Worm (Caenorhabditis elegans): Measurements from ENCODE around the gene del-2.

Gene del-2

DNA sequence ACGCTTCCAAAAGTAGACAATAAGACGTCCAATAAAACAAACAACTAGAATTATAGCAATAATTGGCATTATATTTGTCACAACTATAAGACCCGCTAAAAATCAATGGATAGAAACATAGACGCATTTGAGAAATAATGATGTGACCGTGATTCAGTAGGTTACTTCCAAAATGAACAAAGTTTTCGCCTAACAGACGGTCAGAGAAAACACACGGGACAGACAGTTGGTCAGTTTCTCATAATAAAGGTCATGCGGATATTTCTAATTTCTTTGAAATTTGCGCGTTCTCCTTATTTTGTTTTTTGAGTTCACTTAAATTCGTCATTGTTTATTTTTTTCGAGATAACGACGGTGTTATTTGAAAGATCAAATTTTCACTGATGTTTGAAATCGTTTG lies 10.2 kb downstream of the del-2 start:
- no peak for TF ChIP-seq nhr-28 (tag; optimal IDR thresholded peaks at IDR 0.05)
- no peak for TF ChIP-seq drap-1 (GFP tag; optimal IDR thresholded peaks at IDR 0.05)
- TF ChIP-seq unc-39 (tag; optimal IDR thresholded peaks at IDR 0.05): no peak
- TF ChIP-seq sem-2 (GFP tag; optimal IDR thresholded peaks at IDR 0.05): no peak
- TF ChIP-seq ztf-11 (tag; optimal IDR thresholded peaks at IDR 0.05): no peak
- TF ChIP-seq nhr-2 (tag; optimal IDR thresholded peaks at IDR 0.05): no peak
- TF ChIP-seq ceh-39 (tag; optimal IDR thresholded peaks at IDR 0.05): no peak
- no peak for TF ChIP-seq cnd-1 (tag; optimal IDR thresholded peaks at IDR 0.05)
- TF ChIP-seq lin-32 (GFP tag; optimal IDR thresholded peaks at IDR 0.05): no peak
- TF ChIP-seq unc-120 (tag; optimal IDR thresholded peaks at IDR 0.05; ENCODE audit: poor library complexity, severe bottlenecking): no peak
- TF ChIP-seq ceh-83 (GFP tag; optimal IDR thresholded peaks at IDR 0.05): no peak
- no peak for TF ChIP-seq elt-1 (tag; optimal IDR thresholded peaks at IDR 0.05; ENCODE audit: borderline replicate concordance, insufficient read depth)
- TF ChIP-seq snpc-4 (tag; optimal IDR thresholded peaks at IDR 0.05): no peak
- no peak for TF ChIP-seq mep-1 (tag; optimal IDR thresholded peaks at IDR 0.05)
- no peak for TF ChIP-seq tbx-8 (GFP tag; optimal IDR thresholded peaks at IDR 0.05)
- no peak for TF ChIP-seq M03D4.4 (tag; optimal IDR thresholded peaks at IDR 0.05)

ce11 chrIV:9627033-9627432 lies 14.8 kb downstream of the del-2 start:
- TF ChIP-seq nhr-12 (tag; optimal IDR thresholded peaks at IDR 0.05) (no peak), zip-8 (tag; optimal IDR thresholded peaks at IDR 0.05) (no peak), elt-1 (tag; optimal IDR thresholded peaks at IDR 0.05; ENCODE audit: borderline replicate concordance, insufficient read depth) (no peak), elt-3 (tag; optimal IDR thresholded peaks at IDR 0.05) (no peak), nhr-2 (tag; optimal IDR thresholded peaks at IDR 0.05) (no peak), nhr-28 (tag; optimal IDR thresholded peaks at IDR 0.05) (no peak), mab-5 (tag; optimal IDR thresholded peaks at IDR 0.05) (no peak), cnd-1 (tag; optimal IDR thresholded peaks at IDR 0.05) (no peak), M03D4.4 (tag; optimal IDR thresholded peaks at IDR 0.05) (no peak), bed-3 (GFP tag; optimal IDR thresholded peaks at IDR 0.05) (no peak), ces-1 (GFP tag; optimal IDR thresholded peaks at IDR 0.05) (no peak), pha-4 (tag; optimal IDR thresholded peaks at IDR 0.05) (no peak), ceh-43 (GFP tag; optimal IDR thresholded peaks at IDR 0.05) (no peak), lsy-2 (tag; optimal IDR thresholded peaks at IDR 0.05) (no peak), lin-13 (tag; optimal IDR thresholded peaks at IDR 0.05) (no peak)

DNA sequence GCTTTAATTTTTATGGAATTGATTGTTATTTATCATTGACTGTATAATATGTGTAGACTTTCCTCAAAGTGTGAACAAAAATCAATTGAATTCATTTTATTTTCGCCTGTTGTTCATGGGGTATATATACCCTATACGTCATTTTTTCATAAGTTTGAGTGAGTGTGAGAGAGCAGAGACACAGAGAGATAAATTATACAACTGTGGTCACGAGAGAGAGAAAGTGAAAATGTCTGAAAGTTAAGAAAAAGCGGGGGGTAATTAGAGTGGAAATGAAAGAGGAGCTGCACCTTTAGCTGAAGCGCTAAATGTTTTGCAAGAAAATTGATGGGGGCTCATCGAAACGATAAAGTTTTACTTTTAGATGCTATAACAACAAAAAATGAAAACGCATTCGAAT lies 16.0 kb downstream of the del-2 start:
- no peak for TF ChIP-seq ham-2 (GFP tag; optimal IDR thresholded peaks at IDR 0.05)
- no peak for TF ChIP-seq bed-3 (GFP tag; optimal IDR thresholded peaks at IDR 0.05)
- no peak for TF ChIP-seq nhr-12 (tag; optimal IDR thresholded peaks at IDR 0.05)

- TF ChIP-seq mab-5 (tag; optimal IDR thresholded peaks at IDR 0.05) (no peak), sem-2 (GFP tag; optimal IDR thresholded peaks at IDR 0.05) (no peak), drap-1 (GFP tag; optimal IDR thresholded peaks at IDR 0.05) (no peak), blmp-1 (tag; optimal IDR thresholded peaks at IDR 0.05) (no peak), cnd-1 (tag; optimal IDR thresholded peaks at IDR 0.05) (no peak), sptf-1 (tag; optimal IDR thresholded peaks at IDR 0.05) (no peak), pha-4 (tag; optimal IDR thresholded peaks at IDR 0.05) (no peak), nhr-12 (tag; optimal IDR thresholded peaks at IDR 0.05) (no peak), ztf-11 (tag; optimal IDR thresholded peaks at IDR 0.05) (no peak), nhr-76 (tag; optimal IDR thresholded peaks at IDR 0.05) (no peak), mep-1 (tag; optimal IDR thresholded peaks at IDR 0.05) (no peak), lin-13 (tag; optimal IDR thresholded peaks at IDR 0.05) (no peak)
These were observed 16.8 kb downstream of the del-2 start, which contains the start of gene W09C2.10 for ce11 chrIV:9624977-9625376. W09C2.10 (minus strand) TSS chrIV:9625077.

DNA sequence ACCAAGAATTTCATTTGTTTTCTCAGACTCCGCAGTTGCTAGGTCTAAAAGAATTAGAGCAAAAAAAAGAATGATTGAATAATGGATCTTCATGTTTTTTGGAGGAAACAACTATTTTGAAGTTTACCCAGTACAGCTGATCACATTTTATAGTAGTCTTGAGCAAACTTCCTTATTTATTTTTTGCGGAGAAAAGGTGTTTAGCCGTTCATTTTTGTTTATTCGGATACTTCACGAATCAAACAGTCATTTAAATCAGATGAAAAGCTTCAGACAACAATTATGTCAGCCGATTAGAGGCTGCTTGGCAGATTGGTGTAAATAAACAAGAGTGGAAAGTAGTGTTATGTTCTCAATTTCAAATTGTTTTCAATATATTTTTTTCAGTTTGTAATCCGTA lies 17.6 kb downstream of the del-2 start, which contains the start of gene W09C2.8:
TSS of gene W09C2.8 (minus strand) at position 101 of the 400 bp plus-strand sequence.
- TF ChIP-seq ceh-43 (GFP tag; optimal IDR thresholded peaks at IDR 0.05): no peak
- no peak for TF ChIP-seq tbx-8 (GFP tag; optimal IDR thresholded peaks at IDR 0.05)
- TF ChIP-seq snpc-4 (tag; optimal IDR thresholded peaks at IDR 0.05): no peak
- TF ChIP-seq nhr-237 (tag; optimal IDR thresholded peaks at IDR 0.05): no peak
- no peak for TF ChIP-seq zip-8 (tag; optimal IDR thresholded peaks at IDR 0.05)
- TF ChIP-seq M03D4.4 (tag; optimal IDR thresholded peaks at IDR 0.05): no peak
- no peak for TF ChIP-seq cnd-1 (tag; optimal IDR thresholded peaks at IDR 0.05)
- no peak for TF ChIP-seq flh-1 (GFP tag; optimal IDR thresholded peaks at IDR 0.05)
